Worm (Caenorhabditis elegans) whole organism, L1 larva: ENCODE results near the gene ebp-2.

ENCODE experiments used
- C04F5.9 ChIP-seq: sonication (generic microtip); optimal IDR thresholded peaks from 2 replicates; lab custom pipeline; 2016; ENCODE audit warnings: missing genetic modification characterization, missing compliant biosample characterization
- ama-1 ChIP-seq: fragments of 150-350 bp; optimal IDR thresholded peaks from 2 replicates; lab custom pipeline; 2014
- ceh-82 ChIP-seq, 3 experiments: fragments of 150-350 bp in 1 of 3; sonication (generic microtip) in 2 of 3; optimal IDR thresholded peaks; 2 replicates each; lab custom pipeline; 2014 to 2017; ENCODE audit warnings: missing biosample characterization in 3 of 3, missing genetic modification characterization in 3 of 3
- egl-27 ChIP-seq, 2 experiments: fragments of 150-350 bp in 1 of 2; sonication (generic microtip); optimal IDR thresholded peaks; 3 replicates each; lab custom pipeline; 2017 to 2018; ENCODE audit warnings: missing biosample characterization in 2 of 2, missing genetic modification characterization in 2 of 2, missing genetic modification reagents in 2 of 2
- elt-3 ChIP-seq, 6 experiments: fragments of 150-350 bp in 1 of 6; sonication (generic microtip); optimal IDR thresholded peaks; 2 replicates each; lab custom pipeline; 2017 to 2018; ENCODE audit warnings: missing biosample characterization in 6 of 6, missing genetic modification characterization in 6 of 6, inconsistent platforms in 1 of 6
- lin-15B ChIP-seq: fragments of 150-350 bp; sonication (generic microtip); optimal IDR thresholded peaks from 3 replicates; lab custom pipeline; 2014; ENCODE audit warnings: missing biosample characterization, missing genetic modification characterization
- mep-1 ChIP-seq: fragments of 150-350 bp; optimal IDR thresholded peaks from 2 replicates; lab custom pipeline; 2014; ENCODE audit warnings: missing biosample characterization, missing genetic modification characterization
- nhr-28 ChIP-seq: fragments of 150-350 bp; optimal IDR thresholded peaks from 2 replicates; lab custom pipeline; 2014; ENCODE audit warnings: missing biosample characterization, missing genetic modification characterization
- nhr-77 ChIP-seq: fragments of 150-350 bp; optimal IDR thresholded peaks from 2 replicates; lab custom pipeline; 2014; ENCODE audit warnings: missing biosample characterization, missing genetic modification characterization
- skn-1 ChIP-seq: fragments of 150-350 bp; optimal IDR thresholded peaks from 2 replicates; lab custom pipeline; 2014; ENCODE audit warnings: missing biosample characterization, missing genetic modification characterization
- unc-130 ChIP-seq: fragments of 150-350 bp; optimal IDR thresholded peaks from 2 replicates; lab custom pipeline; 2017; ENCODE audit warnings: missing biosample characterization, missing genetic modification characterization, inconsistent platforms
- unc-30 ChIP-seq: sonication (generic microtip); optimal IDR thresholded peaks from 2 replicates; lab custom pipeline; 2017; ENCODE audit warnings: missing biosample characterization, missing genetic modification characterization
- zag-1 ChIP-seq: fragments of 150-350 bp; optimal IDR thresholded peaks from 2 replicates; lab custom pipeline; 2014; ENCODE audit warnings: missing biosample characterization, missing genetic modification characterization

DNA sequence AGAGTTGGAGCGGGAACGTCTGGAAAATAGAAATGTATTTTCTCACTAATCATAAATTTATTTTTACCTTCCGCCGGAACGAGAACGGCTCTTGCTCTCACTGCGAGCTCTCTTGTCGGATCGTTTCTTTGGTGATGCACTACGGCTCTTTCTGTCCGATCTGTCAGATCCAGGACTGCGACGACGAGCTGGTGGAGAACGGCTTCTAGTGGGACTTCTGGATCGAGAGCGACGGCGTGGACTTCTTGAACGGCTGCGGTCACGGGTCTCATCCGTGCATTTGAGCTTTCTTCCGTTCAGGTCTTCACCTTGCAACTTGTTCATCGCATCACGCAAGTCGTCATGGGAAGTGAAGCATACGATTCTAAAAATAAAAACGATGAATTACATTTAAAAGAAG is 9.2 kb downstream of the ebp-2 start:
- no peak for TF ChIP-seq skn-1 (tag; lab: Kevin White, UChicago)
- TF ChIP-seq mep-1 (tag; lab: Kevin White, UChicago), result no peak
- TF ChIP-seq egl-27 (tag; optimal IDR thresholded peaks at IDR 0.05; lab: Kevin White, UChicago), result no peak
- TF ChIP-seq lin-15B (tag; lab: Kevin White, UChicago), result no peak
- TF ChIP-seq nhr-77 (tag; lab: Kevin White, UChicago), result no peak
- no peak for TF ChIP-seq ama-1 (lab: Kevin White, UChicago)
- TF ChIP-seq unc-30 (tag; lab: Kevin White, UChicago), result no peak
- no peak for TF ChIP-seq zag-1 (tag; lab: Kevin White, UChicago)
- no peak for TF ChIP-seq ceh-82 (tag; optimal IDR thresholded peaks at IDR 0.05; lab: Kevin White, UChicago)
- TF ChIP-seq elt-3 (tag; optimal IDR thresholded peaks at IDR 0.05; lab: Kevin White, UChicago), result no peak
- TF ChIP-seq C04F5.9, result no peak
- no peak for TF ChIP-seq nhr-28
- TF ChIP-seq unc-130 (tag; lab: Kevin White, UChicago), result no peak
